Worm (Caenorhabditis elegans): ENCODE measurements around the gene F53B7.4.

The F53B7.4 gene

ce11 chrV:10961448-10961870 lies 40.9 kb downstream of the F53B7.4 start (continued):
- TF ChIP-seq hlh-15 (tag; optimal IDR thresholded peaks at IDR 0.05) (no peak), ceh-18 (tag; optimal IDR thresholded peaks at IDR 0.05) (peak; percentile 93), unc-86 (tag; optimal IDR thresholded peaks at IDR 0.05) (no peak), F13H6.1 (tag; optimal IDR thresholded peaks at IDR 0.05) (no peak), nhr-11 (tag; optimal IDR thresholded peaks at IDR 0.05) (no peak), ceh-31 (tag; optimal IDR thresholded peaks at IDR 0.05) (peak; percentile 62), ets-4 (tag; optimal IDR thresholded peaks at IDR 0.05) (no peak), fax-1 (tag; optimal IDR thresholded peaks at IDR 0.05) (peak; percentile 27), ztf-16 (tag; optimal IDR thresholded peaks at IDR 0.05) (no peak), rnt-1 (tag; optimal IDR thresholded peaks at IDR 0.05) (peak; percentile 48), fkh-10 (GFP tag; optimal IDR thresholded peaks at IDR 0.05) (no peak), sdc-2 (tag; optimal IDR thresholded peaks at IDR 0.05) (no peak), K02D7.2 (tag; optimal IDR thresholded peaks at IDR 0.05) (no peak), lim-6 (tag; optimal IDR thresholded peaks at IDR 0.05) (no peak), ceh-9 (tag; optimal IDR thresholded peaks at IDR 0.05) (no peak), pha-2 (tag; optimal IDR thresholded peaks at IDR 0.05) (no peak)

- TF ChIP-seq ceh-22 (tag; optimal IDR thresholded peaks at IDR 0.05) (no peak), ttx-3 (tag; optimal IDR thresholded peaks at IDR 0.05) (no peak), elt-2 (tag; optimal IDR thresholded peaks at IDR 0.05) (peak; percentile 14)
Observed at ce11 chrV:10960544-10960943, 41.8 kb downstream of the F53B7.4 start, which contains the start of gene vps-36. Gene vps-36, minus strand, starts transcription at chrV:10960669.

ce11 chrV:10958322-10958900 lies 43.9 kb downstream of the F53B7.4 start, which contains the start of gene pigt-1:
Gene pigt-1, minus strand, starts transcription at chrV:10958821.
- TF ChIP-seq nfya-1 (tag; optimal IDR thresholded peaks at IDR 0.05) (no peak), ceh-6 (GFP tag; optimal IDR thresholded peaks at IDR 0.05) (no peak), nhr-232 (tag; optimal IDR thresholded peaks at IDR 0.05) (no peak), odd-2 (tag; optimal IDR thresholded peaks at IDR 0.05) (no peak), nhr-11 (tag; optimal IDR thresholded peaks at IDR 0.05) (no peak), zip-5 (tag; optimal IDR thresholded peaks at IDR 0.05) (no peak), ref-2 (tag; optimal IDR thresholded peaks at IDR 0.05) (no peak), lin-11 (tag; optimal IDR thresholded peaks at IDR 0.05) (no peak), ceh-30 (tag; optimal IDR thresholded peaks at IDR 0.05) (no peak), sox-4 (tag; optimal IDR thresholded peaks at IDR 0.05) (no peak), Y22D7AL.16 (tag; optimal IDR thresholded peaks at IDR 0.05) (no peak), ets-4 (tag; optimal IDR thresholded peaks at IDR 0.05) (no peak), dmd-4 (tag; optimal IDR thresholded peaks at IDR 0.05; ENCODE audit: borderline replicate concordance) (no peak), pqm-1 (tag; optimal IDR thresholded peaks at IDR 0.05) (no peak), ttx-3 (tag; optimal IDR thresholded peaks at IDR 0.05) (no peak), npax-4 (tag; optimal IDR thresholded peaks at IDR 0.05) (no peak)

- TF ChIP-seq ceh-19 (GFP tag; optimal IDR thresholded peaks at IDR 0.05) (no peak), pax-1 (tag; optimal IDR thresholded peaks at IDR 0.05) (no peak), zip-5 (tag; optimal IDR thresholded peaks at IDR 0.05) (no peak), pha-4 (tag; optimal IDR thresholded peaks at IDR 0.05) (no peak), rnt-1 (tag; optimal IDR thresholded peaks at IDR 0.05) (no peak), sox-2 (GFP tag; IDR thresholded peaks at IDR 0.05) (no peak), nhr-11 (tag; optimal IDR thresholded peaks at IDR 0.05) (no peak), pqm-1 (tag; optimal IDR thresholded peaks at IDR 0.05) (no peak), elt-2 (tag; optimal IDR thresholded peaks at IDR 0.05) (no peak), C38D4.7 (GFP tag; optimal IDR thresholded peaks at IDR 0.05) (no peak), pros-1 (tag; optimal IDR thresholded peaks at IDR 0.05) (no peak), ceh-9 (tag; optimal IDR thresholded peaks at IDR 0.05) (no peak), ceh-34 (tag; optimal IDR thresholded peaks at IDR 0.05) (no peak), lim-6 (tag; optimal IDR thresholded peaks at IDR 0.05) (no peak)
Observed at ce11 chrV:10955681-10956476, 46.5 kb downstream of the F53B7.4 start, which contains the start of gene F17C11.13. Gene F17C11.13, plus strand, starts transcription at chrV:10955923.
